Fruit fly (Drosophila melanogaster): ENCODE measurements around the gene CG14352.
A peak's percentile ranks its signal among the peaks of the same experiment; 100 is the strongest.

CG14352 gene

dm6 chr2L:1632730-1633172 lies 21.5 kb downstream of the CG14352 start:
- TF ChIP-seq Hr83 (GFP tag; optimal IDR thresholded peaks at IDR 0.05; ENCODE audit: poor library complexity, severe bottlenecking) (no peak), fru (GFP tag; optimal IDR thresholded peaks at IDR 0.05) (peak; percentile 6), foxo (GFP tag; optimal IDR thresholded peaks at IDR 0.05) (peak in 1 of 2 experiments; percentile 45), CG9705 (GFP tag; optimal IDR thresholded peaks at IDR 0.05) (no peak), Abd-B (GFP tag; optimal IDR thresholded peaks at IDR 0.05) (no peak), rgr (GFP tag; optimal IDR thresholded peaks at IDR 0.05) (peak; percentile 15), h (GFP tag; optimal IDR thresholded peaks at IDR 0.05) (peak; percentile 36), jim (GFP tag; optimal IDR thresholded peaks at IDR 0.05) (no peak), Vsx2 (GFP tag; optimal IDR thresholded peaks at IDR 0.05; ENCODE audit: partially characterized antibody) (peak; percentile 3), sv (GFP tag; optimal IDR thresholded peaks at IDR 0.05) (peak; percentile 96), tai (GFP tag; optimal IDR thresholded peaks at IDR 0.05) (no peak)

dm6 chr2L:1633397-1633796 lies 22.2 kb downstream of the CG14352 start:
- TF ChIP-seq CrebA (GFP tag; optimal IDR thresholded peaks at IDR 0.05; ENCODE audit: borderline replicate concordance) (no peak), pan (optimal IDR thresholded peaks at IDR 0.05) (no peak), Sp1 (GFP tag; optimal IDR thresholded peaks at IDR 0.05) (no peak), h (GFP tag; optimal IDR thresholded peaks at IDR 0.05) (no peak), brk (GFP tag; optimal IDR thresholded peaks at IDR 0.05) (no peak), tai (GFP tag; optimal IDR thresholded peaks at IDR 0.05) (no peak), br (GFP tag; optimal IDR thresholded peaks at IDR 0.05) (no peak), rgr (GFP tag; optimal IDR thresholded peaks at IDR 0.05) (no peak), Mio (GFP tag; optimal IDR thresholded peaks at IDR 0.05) (no peak)

- TF ChIP-seq sage (GFP tag; optimal IDR thresholded peaks at IDR 0.05) (no peak), psq (GFP tag; optimal IDR thresholded peaks at IDR 0.05) (no peak), sv (GFP tag; optimal IDR thresholded peaks at IDR 0.05) (peak; percentile 73), tai (GFP tag; optimal IDR thresholded peaks at IDR 0.05) (no peak), Hnf4 (GFP tag; optimal IDR thresholded peaks at IDR 0.05) (no peak)
These were observed 23.1 kb downstream of the CG14352 start for dm6 chr2L:1634099-1634856.

dm6 chr2L:1636520-1636919 lies 25.3 kb downstream of the CG14352 start:
- TF ChIP-seq CG9705 (GFP tag; optimal IDR thresholded peaks at IDR 0.05) (no peak), CG32264 (GFP tag; optimal IDR thresholded peaks at IDR 0.05) (no peak), dmrt93B (GFP tag; optimal IDR thresholded peaks at IDR 0.05) (no peak), Abd-B (GFP tag; optimal IDR thresholded peaks at IDR 0.05) (no peak), woc (GFP tag; optimal IDR thresholded peaks at IDR 0.05) (no peak), sv (GFP tag; optimal IDR thresholded peaks at IDR 0.05) (no peak), pan (optimal IDR thresholded peaks at IDR 0.05) (no peak), rgr (GFP tag; optimal IDR thresholded peaks at IDR 0.05) (no peak), Myc (optimal IDR thresholded peaks at IDR 0.05) (no peak)

- TF ChIP-seq lola (GFP tag; optimal IDR thresholded peaks at IDR 0.05) (no peak), Sp1 (GFP tag; optimal IDR thresholded peaks at IDR 0.05) (no peak), psq (GFP tag; optimal IDR thresholded peaks at IDR 0.05) (no peak), dsf (GFP tag; optimal IDR thresholded peaks at IDR 0.05; ENCODE audit: borderline replicate concordance) (no peak), Dfd (GFP tag; optimal IDR thresholded peaks at IDR 0.05) (no peak), Vsx2 (GFP tag; optimal IDR thresholded peaks at IDR 0.05; ENCODE audit: partially characterized antibody) (no peak), jim (GFP tag; optimal IDR thresholded peaks at IDR 0.05) (no peak), Abd-B (GFP tag; optimal IDR thresholded peaks at IDR 0.05) (no peak), Jra (GFP tag; optimal IDR thresholded peaks at IDR 0.05) (no peak)
These were observed 26.1 kb downstream of the CG14352 start for dm6 chr2L:1637265-1637664.

Data from whole organism, wandering third instar larva.